Fruit fly (Drosophila melanogaster) ovary, adult (tissue): ENCODE data around the gene Sry-delta.

Experiments used
- CG17801 ChIP-seq: fragments of 200-800 bp; optimal IDR thresholded peaks from 2 replicates; lab custom pipeline; 2019; ENCODE audit warnings: missing biosample characterization, mild to moderate bottlenecking, missing genetic modification characterization, moderate library complexity; ENCODE audit not compliant: partially characterized antibody

Sry-delta gene

DNA sequence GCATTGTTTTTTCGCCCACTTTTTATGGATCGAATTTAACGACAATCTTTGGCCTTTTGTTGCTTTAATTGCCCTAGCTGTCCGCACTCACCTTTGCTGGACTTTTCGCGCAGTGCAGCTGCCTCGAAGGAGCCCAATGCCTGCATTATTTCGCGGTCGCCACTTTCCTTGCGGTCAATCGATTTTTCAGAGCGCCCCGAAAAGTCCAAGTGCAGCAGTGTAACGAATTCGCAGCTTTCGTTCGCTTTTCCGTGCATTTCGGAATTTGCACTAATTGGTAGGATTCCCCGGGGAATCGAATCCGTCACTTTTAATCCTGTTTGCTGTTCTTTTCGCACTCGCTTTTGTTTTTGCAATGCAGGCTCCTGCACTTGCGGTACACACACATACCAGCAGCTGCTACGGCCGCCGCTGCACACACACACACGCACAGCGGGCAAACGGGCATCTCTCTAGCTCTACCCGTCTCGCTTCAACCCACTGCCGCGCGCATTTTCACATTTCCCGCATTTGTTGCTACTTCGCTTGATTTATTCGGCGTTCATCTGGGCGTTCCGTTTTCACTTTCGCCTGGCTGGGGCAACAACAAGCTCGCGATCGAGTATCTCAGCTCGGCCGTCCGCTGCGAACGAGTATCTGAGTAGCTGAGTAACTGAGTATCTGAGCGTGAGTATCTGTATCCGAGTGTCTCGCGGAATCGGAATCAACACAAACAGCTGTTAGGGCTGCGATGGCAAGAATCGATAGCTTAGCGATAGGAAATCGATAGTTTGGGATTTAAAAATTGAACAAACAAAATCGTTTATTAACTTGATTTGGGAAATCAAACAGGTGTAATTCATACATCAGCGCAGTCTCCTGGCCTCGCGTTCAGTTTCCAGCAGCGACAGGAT lies 21.3 kb upstream of the Sry-delta start, which contains the start of gene Mgat2:
Mgat2 (minus strand) TSS at position 663 of the 893 bp plus-strand sequence.
- peak; percentile 36 for TF ChIP-seq CG17801

DNA sequence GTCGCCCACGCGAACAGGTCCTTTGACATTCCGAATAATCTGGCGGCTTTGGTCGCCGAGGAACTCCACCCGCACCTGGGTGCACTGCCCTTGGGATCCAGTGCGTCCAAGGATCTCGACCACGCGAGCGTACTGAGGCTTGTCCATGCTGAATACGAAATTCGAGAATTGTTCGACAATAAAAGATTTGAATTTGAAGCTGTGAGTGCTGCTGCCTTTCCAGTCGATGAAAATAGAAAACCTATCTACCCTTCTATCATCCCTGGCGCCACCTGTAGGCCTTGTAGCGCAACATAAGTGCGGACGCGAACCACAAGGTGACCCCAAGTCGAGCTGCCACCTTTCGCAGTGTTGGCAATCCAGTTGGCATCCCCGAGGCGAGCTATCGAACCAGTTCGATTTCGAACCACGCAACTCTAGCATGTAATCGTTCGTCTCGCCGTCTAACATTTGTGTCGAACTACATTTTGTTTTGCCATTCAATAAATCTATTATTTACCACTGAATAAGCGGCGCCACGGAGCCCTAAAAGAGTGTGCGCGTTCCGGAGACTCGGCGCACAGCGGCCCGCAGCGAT lies 20.6 kb upstream of the Sry-delta start, which contains the start of the genes RpS28a and Axn:
RpS28a (minus strand) TSS at position 197 of the 577 bp plus-strand sequence.
Axn (plus strand) TSS at position 391 of the 577 bp plus-strand sequence.
- TF ChIP-seq CG17801 = no peak

DNA sequence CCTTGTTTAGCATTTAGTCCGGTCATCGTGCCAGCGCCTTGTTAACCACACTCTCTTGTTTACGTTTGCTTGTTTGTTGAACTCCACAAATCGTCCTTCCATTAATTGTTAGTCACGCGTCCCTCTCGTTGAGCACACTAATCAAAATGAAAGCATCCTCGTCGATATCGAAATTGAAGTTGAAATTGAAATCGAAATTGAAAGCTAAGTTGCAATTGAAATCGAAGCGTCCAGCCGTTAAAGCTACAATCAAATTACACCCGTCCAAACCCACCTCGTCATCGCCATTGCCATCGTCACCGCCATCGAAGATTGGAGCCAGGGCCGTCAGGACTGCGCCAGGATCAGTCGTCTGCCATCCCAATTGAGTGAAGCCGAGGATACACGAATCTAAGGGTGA lies 19.7 kb upstream of the Sry-delta start:
- TF ChIP-seq CG17801 = no peak

DNA sequence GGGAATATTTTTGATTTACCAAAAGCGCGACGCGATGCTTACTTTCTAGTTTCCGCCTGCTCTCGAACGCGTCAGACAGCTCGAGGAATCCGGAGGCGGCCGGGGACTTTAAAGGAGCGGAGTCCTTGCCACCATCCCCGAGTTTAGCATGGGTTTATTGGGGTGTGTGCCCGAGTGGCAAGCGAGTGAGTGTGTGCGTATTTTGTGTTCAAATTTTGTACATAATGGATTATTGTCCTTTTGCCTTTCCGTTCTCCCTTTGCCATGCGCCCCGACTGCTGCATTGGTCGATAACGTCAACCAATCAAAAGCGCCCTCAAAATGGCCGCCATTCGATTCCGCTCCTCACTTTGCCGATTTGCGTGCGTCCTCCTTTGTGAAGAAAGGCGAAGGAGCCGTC lies 13.1 kb upstream of the Sry-delta start:
- TF ChIP-seq CG17801 = no peak

DNA sequence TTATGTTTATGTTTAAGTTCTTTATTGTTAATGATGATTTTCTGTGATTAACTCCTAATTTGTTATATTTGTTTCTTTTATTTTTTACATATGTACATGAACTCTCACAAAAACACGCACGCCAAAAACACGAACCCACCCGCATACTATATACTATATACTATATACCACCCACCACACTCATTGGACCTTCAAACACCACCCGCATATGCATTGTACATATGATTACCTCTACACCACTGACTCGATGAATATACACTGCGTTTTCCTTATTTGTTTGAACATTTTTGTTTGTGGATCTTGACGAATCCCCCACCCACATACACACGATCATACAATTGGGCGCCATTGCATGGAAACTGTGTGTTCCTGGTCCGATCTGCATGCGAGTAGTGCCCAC lies 10.9 kb upstream of the Sry-delta start:
- no peak for TF ChIP-seq CG17801

DNA sequence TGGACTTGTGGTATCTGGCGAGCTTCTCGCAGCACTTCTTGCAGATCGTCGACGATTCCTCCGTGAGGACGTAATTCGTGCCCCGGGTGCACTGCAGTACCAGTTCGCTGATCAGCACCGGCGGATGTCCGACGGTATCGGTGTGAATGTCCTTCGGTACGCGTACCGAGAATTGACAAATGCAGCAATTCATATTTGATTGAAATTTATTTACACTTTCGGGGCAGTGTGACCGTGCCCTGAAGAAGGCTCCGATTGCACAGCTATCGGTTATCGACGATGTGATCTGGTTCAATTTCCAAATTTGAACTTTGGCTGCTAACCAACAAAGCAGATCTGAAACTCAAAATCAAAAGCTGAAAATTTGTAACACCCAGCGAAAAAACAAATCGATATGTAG lies 6.5 kb upstream of the Sry-delta start, which contains the start of gene ZIPIC:
ZIPIC (minus strand) TSS at position 262 of the 400 bp plus-strand sequence.
- no peak for TF ChIP-seq CG17801

DNA sequence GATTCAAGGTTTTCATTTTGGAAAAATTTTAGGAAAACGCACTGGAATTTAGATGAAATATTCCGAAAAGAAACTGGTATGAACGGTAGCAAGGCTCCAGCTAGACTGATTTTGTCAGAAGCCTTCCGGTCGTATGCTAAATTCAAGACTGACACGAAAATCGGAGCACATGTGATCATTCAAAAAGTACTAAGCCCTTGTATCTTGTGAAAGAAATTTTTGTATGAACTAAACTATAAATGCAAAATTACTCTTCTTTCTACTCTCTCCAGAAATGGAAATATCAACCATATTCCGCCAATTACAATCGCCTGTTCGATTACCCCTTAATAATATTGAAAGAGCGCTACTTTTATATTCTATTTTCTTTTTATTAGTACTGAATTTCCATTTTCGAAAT lies 5.5 kb upstream of the Sry-delta start, which contains the start of gene ocn:
ocn (minus strand) TSS at position 101 of the 400 bp plus-strand sequence.
- TF ChIP-seq CG17801 = no peak

DNA sequence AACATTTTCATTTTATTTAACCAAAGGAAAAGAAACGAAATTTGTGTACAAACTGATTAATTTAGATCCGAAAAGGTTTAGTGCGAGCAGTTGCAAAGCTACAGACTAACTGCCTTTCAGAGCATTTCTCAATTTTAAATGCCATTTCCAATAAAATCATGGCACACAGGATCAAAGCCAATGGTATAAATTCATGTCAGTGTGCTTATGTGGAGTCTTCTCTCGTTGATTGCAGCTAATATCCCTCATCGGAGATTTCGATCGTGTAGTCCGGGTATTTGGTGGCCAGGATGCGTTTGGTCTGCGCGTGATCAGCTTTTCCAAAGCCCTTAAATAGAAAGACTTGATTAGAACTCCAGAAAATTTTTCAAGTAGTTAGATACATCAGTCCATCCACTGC lies 4.5 kb upstream of the Sry-delta start, which contains the start of gene janB:
janB (minus strand) TSS at position 101 of the 400 bp plus-strand sequence.
- TF ChIP-seq CG17801 = no peak

DNA sequence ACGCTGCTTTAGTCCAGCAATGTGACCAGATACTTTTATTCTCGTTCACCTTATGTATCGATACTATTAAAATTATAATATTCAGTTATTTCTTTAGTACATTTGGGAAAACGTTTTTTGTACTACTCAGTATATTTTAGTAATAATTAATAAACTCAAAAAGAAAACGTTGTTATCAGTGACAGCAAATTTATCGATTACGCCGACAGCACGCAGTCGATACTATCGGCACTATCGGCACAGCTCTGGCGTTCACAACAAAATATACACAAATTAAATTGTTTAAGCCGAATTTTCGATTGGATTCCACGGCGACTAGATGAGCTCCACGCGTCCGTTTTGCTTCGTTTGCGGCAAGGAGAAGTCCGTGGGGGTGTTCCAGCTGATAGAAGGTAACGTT lies 3.6 kb upstream of the Sry-delta start, which contains the start of the genes janA, Sry-alpha and Sry-beta:
janA (minus strand) TSS at position 40 of the 400 bp plus-strand sequence.
Sry-alpha (plus strand) TSS at position 226 of the 400 bp plus-strand sequence.
Sry-beta (plus strand) TSS at position 226 of the 400 bp plus-strand sequence.
- no peak for TF ChIP-seq CG17801

DNA sequence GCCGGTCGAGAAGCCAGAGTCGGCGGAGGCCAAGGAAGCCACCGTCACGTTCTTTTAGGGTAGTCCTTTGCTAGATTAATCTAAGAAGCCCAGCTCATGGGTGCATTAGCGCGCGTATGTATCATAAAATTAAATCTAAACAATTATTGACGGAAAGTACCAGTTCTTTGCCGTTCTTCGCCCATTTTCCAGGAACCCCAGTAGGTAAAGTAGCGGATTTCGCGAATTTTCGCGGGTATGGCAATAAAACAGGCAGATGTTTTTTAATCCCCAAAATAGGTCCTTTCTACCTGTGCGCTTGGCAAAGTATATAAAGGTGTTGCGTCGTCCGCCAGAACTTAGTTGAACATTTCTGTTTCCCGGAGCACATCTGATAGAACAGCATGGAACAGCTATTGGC lies 2.3 kb upstream of the Sry-delta start:
- TF ChIP-seq CG17801 = no peak

DNA sequence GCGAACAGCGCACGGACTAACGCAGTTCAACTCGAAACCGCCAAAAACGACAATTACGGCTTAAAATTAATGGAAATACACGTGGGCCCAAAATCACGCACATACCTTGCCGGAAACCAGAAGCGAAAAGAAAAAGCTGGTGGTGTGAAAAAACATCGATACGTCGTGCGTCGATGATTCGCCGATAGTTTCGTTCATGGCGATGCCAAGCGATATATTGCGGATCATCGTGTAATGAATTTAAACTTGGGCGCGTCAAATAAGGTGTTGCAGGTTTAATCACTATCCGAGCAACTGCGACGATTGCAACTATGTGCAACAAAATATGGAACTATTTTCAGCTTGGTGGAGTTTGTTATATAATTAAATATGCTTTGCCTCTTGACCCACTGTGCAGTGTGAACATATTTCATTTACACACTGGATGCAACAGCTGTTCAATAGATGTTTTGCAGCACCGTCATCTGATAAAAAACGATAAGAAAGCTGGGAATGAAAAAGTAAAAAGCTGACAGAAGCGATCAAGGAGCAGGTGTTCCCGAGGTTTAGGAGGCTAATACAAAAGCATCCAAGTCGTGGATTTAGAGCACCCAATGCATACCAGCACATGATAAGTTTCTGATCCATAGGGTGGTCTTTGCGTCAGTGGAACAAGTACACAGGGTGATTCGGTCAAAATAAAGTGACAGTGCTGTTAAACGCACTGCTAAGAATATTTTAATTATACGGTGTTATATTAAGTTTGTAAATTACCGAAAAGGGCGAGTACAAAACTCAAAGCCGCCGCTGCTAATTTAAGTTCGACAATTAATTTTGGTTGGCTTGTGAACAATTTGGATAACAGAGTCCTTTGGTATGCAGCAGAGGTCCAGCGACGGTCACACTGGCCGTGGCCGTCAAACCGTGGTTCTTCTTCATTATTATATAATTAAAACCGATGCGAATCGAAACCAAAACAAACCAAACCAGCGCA lies 3.2 kb downstream of the Sry-delta start, which contains the start of the genes RpL32 and CG7943:
RpL32 (minus strand) TSS at position 133 of the 973 bp plus-strand sequence.
CG7943 (plus strand) TSS at position 442 of the 973 bp plus-strand sequence.
- TF ChIP-seq CG17801 = peak; percentile 95

DNA sequence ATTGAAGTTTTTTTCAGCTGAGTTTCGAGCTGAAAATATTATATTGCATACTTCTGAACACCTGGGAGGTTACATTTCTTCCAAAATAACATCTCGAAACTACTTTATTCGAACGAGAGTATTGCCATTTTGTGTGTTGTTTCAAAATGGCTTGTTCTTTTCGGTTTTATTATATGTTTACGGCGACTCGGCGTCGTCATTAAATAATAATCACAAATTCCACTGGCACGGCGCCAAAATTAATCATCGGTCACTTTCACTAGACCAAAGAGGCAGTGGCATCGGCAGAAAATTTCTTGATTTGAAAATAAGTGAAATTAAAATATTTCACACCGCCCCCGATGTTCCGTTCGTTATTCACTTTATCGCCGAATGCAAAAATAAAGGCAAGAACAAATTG lies 7.3 kb downstream of the Sry-delta start:
- TF ChIP-seq CG17801 = no peak

DNA sequence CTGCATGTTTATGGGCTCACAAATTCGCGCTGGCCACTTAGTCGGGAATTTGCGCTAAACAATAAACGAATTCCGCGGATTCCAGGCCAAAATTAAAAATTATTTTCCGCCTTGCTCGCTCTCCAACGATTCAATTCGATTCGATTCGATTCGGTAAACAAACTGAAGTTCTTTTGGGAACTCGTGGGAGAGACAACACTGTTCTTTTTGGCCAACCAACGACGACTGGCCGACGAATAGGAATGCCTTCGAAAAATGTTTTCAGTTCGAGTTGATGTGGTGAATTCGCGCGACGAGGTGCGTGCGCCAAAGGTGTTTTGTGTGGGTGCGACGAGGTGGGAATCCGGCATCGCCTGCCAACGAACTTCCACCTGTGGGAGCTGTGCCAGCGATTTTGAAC lies 8.8 kb downstream of the Sry-delta start, which contains the start of gene CG15528:
CG15528 (minus strand) TSS at position 180 of the 400 bp plus-strand sequence.
- no peak for TF ChIP-seq CG17801

DNA sequence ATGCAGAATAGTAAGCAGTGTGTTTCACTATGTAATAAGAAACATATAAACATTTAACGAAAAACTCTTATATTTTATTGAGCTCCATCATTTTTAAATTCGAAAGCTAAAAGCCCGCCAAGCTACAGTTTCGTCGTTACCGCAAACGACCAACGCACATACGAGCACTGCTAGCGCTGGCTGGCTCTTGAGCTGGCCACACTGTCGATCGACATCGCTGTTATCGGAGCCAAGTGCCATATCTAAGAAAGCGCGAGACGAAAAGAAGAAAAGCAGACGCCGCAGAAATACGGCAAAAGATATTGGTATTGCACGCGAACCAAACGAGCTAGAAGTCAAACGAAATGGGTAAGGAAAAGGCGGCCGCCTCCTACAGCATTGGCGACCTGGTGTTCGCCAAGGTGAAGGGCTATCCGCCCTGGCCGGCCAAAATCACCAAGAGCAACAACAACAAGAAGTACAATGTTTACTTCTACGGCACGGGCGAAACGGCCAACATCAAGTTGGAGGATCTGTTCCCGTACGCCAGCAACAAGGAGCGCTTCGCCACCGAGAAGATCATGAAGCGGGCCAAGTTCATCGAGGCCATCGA lies 9.4 kb downstream of the Sry-delta start, which contains the start of gene Jasper:
Jasper (plus strand) TSS at position 60 of the 592 bp plus-strand sequence.
- peak; percentile 41 for TF ChIP-seq CG17801
